Fruit fly (Drosophila melanogaster) whole organism, pupa: ENCODE results near the gene pll.

Experiments used
- CG10348 ChIP-seq: fragments of 200-800 bp; sonication (Bioruptor generic); IDR thresholded peaks from 2 replicates; pipeline ENCODE4 v1.3.6; 2022; ENCODE audit warnings: missing biosample characterization, missing genetic modification characterization
- CG12605 ChIP-seq: fragments of 200-800 bp; sonication (Bioruptor generic); IDR thresholded peaks from 2 replicates; pipeline ENCODE4 v1.3.6; 2022; ENCODE audit warnings: missing biosample characterization, missing genetic modification characterization
- CG13204 ChIP-seq: fragments of 200-800 bp; sonication (Bioruptor generic); optimal IDR thresholded peaks from 2 replicates; lab custom pipeline; 2018; ENCODE audit warnings: missing biosample characterization, mild to moderate bottlenecking, missing genetic modification characterization, moderate library complexity
- CG14655 ChIP-seq: fragments of 200-800 bp; sonication (Bioruptor generic); optimal IDR thresholded peaks from 3 replicates; lab custom pipeline; 2017; ENCODE audit warnings: mild to moderate bottlenecking, missing biosample characterization, missing genetic modification reagents, missing genetic modification characterization
- CG15710 ChIP-seq: fragments of 200-800 bp; sonication (Bioruptor generic); optimal IDR thresholded peaks from 2 replicates; lab custom pipeline; 2018; ENCODE audit warnings: missing biosample characterization, mild to moderate bottlenecking, missing genetic modification characterization, moderate library complexity
- CG17806 ChIP-seq: fragments of 200-800 bp; sonication (Bioruptor generic); optimal IDR thresholded peaks from 2 replicates; lab custom pipeline; 2018; ENCODE audit warnings: missing biosample characterization, mild to moderate bottlenecking, missing genetic modification characterization, moderate library complexity
- CG32121 ChIP-seq: fragments of 200-800 bp; sonication (Bioruptor generic); IDR thresholded peaks from 2 replicates; pipeline ENCODE4 v1.3.6; 2022; ENCODE audit warnings: missing biosample characterization, missing genetic modification characterization
- CG34367 ChIP-seq: fragments of 200-800 bp; sonication (Bioruptor generic); optimal IDR thresholded peaks from 2 replicates; lab custom pipeline; 2018; ENCODE audit warnings: missing biosample characterization, mild to moderate bottlenecking, missing genetic modification characterization
- CG4496 ChIP-seq: fragments of 200-800 bp; sonication (Bioruptor generic); IDR thresholded peaks from 3 replicates; pipeline ENCODE4 v1.3.6; 2022; ENCODE audit warnings: missing biosample characterization, missing genetic modification characterization
- CG8159 ChIP-seq: fragments of 200-800 bp; sonication (Bioruptor generic); optimal IDR thresholded peaks from 3 replicates; lab custom pipeline; 2018; ENCODE audit warnings: missing biosample characterization, mild to moderate bottlenecking, missing genetic modification characterization, moderate library complexity
- CG8301 ChIP-seq: fragments of 200-800 bp; sonication (Bioruptor generic); optimal IDR thresholded peaks from 2 replicates; lab custom pipeline; 2018; ENCODE audit warnings: missing biosample characterization, mild to moderate bottlenecking, missing genetic modification characterization
- CG9948 ChIP-seq: fragments of 200-800 bp; sonication (Bioruptor generic); optimal IDR thresholded peaks from 2 replicates; lab custom pipeline; 2018; ENCODE audit warnings: missing biosample characterization, mild to moderate bottlenecking, missing genetic modification characterization, moderate library complexity
- D1 ChIP-seq: fragments of 200-800 bp; sonication (Bioruptor generic); optimal IDR thresholded peaks from 2 replicates; lab custom pipeline; 2018; ENCODE audit warnings: missing biosample characterization, mild to moderate bottlenecking, missing genetic modification characterization, moderate library complexity
- EcR ChIP-seq: fragments of 200-800 bp; sonication (Bioruptor generic); optimal IDR thresholded peaks from 3 replicates; lab custom pipeline; 2019; ENCODE audit warnings: missing biosample characterization, missing genetic modification characterization, mild to moderate bottlenecking, moderate library complexity, missing genetic modification reagents
- Ets98B ChIP-seq: fragments of 200-800 bp; sonication (Bioruptor generic); IDR thresholded peaks from 2 replicates; pipeline ENCODE4 v1.3.6; 2022; ENCODE audit warnings: missing biosample characterization, missing genetic modification characterization
- Pif1A ChIP-seq: fragments of 200-800 bp; sonication (Bioruptor generic); optimal IDR thresholded peaks from 3 replicates; lab custom pipeline; 2016; ENCODE audit warnings: missing biosample characterization, missing genetic modification characterization
- Pif1B ChIP-seq: fragments of 200-800 bp; sonication (Bioruptor generic); optimal IDR thresholded peaks from 3 replicates; lab custom pipeline; 2016; ENCODE audit warnings: missing biosample characterization, missing genetic modification characterization
- Snoo ChIP-seq: fragments of 200-800 bp; sonication (Bioruptor generic); optimal IDR thresholded peaks from 3 replicates; lab custom pipeline; 2017; ENCODE audit warnings: missing biosample characterization, mild to moderate bottlenecking, missing genetic modification characterization, inconsistent platforms
- fd96Ca ChIP-seq: fragments of 200-800 bp; sonication (Bioruptor generic); IDR thresholded peaks from 3 replicates; pipeline ENCODE4 v1.3.6; 2022; ENCODE audit warnings: missing biosample characterization, missing genetic modification characterization
- gl ChIP-seq: fragments of 200-800 bp; sonication (Bioruptor generic); optimal IDR thresholded peaks from 2 replicates; lab custom pipeline; 2018; ENCODE audit warnings: missing biosample characterization, mild to moderate bottlenecking, missing genetic modification characterization
- rn ChIP-seq: fragments of 200-800 bp; sonication (Bioruptor generic); IDR thresholded peaks from 2 replicates; pipeline ENCODE4 v1.3.6; 2022; ENCODE audit warnings: missing biosample characterization, missing genetic modification characterization

The pll gene

DNA sequence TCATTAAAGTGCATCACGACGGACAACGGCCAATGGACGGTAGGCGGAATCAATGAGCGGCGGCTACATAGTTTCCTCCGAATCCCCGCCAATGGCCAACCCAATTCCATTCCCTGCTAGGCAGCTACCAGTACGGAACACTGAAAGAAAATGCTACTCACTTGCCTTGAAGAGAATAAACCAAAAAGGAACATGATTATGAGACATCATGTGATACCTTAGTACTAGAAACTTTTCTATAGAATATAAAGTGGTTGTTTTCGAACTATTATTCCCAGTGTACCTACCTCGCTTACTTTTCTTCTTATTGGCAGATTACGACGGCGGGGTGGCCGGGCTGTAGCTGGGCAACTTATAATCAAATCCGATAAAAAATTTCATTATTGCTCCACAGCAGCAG, 28.3 kb downstream of the pll start:
- TF ChIP-seq CG8159 (tag; lab: Kevin White, UChicago): peak; percentile 75
- TF ChIP-seq CG15710: peak; percentile 69
- peak; percentile 60 for TF ChIP-seq CG9948 (tag; lab: Kevin White, UChicago)
- TF ChIP-seq Ets98B (GFP tag; lab: Robert Waterston, UW): peak; percentile 72
- TF ChIP-seq CG32121 (GFP tag; lab: Robert Waterston, UW): peak; percentile 51; the same call in 1 of the 2 replicates
- TF ChIP-seq Pif1A (GFP tag; lab: Kevin White, UChicago): peak; percentile 66
- peak; percentile 34; the same call in 1 of the 2 replicates for TF ChIP-seq rn (GFP tag; lab: Robert Waterston, UW)
- peak; percentile 78 for TF ChIP-seq CG14655 (GFP tag; lab: Kevin White, UChicago)
- TF ChIP-seq EcR (GFP tag; lab: Kevin White, UChicago): no peak
- TF ChIP-seq gl (tag; lab: Kevin White, UChicago): peak; percentile 30
- TF ChIP-seq CG34367 (tag; lab: Kevin White, UChicago): peak; percentile 60
- peak; percentile 70 for TF ChIP-seq CG8301 (tag; lab: Kevin White, UChicago)
- peak; percentile 52 for TF ChIP-seq Snoo (tag; lab: Kevin White, UChicago)
- peak; percentile 73 for TF ChIP-seq fd96Ca
- TF ChIP-seq CG13204: no peak
- TF ChIP-seq D1: no peak
- TF ChIP-seq CG12605: peak; percentile 49
- TF ChIP-seq CG17806 (tag; lab: Kevin White, UChicago): peak; percentile 71
- peak; percentile 65 for TF ChIP-seq Pif1B
- TF ChIP-seq CG4496 (GFP tag; lab: Robert Waterston, UW): peak; percentile 63; the same call in 2 of the 3 replicates
- TF ChIP-seq CG10348 (GFP tag; lab: Robert Waterston, UW): no peak

DNA sequence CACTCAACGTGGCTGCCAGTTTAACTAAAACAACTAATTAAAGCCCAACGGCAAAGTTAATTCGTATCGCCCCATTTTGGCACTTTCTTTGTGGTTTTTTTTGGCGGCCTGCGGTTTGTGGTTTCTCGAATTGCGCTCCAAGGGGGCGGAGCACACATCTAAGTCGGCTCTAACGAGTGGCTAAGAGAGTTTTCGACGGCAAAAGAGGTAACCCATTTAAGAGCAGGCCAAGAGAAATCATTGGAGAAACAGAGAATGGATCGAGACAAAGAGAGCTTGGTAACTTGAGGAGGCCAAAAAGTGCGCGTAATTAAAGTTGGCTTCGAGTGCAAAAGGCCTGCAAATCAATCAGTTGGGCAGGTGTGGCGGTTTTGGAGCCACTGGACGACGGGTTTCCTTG, 30.0 kb downstream of the pll start:
- TF ChIP-seq CG14655 (GFP tag; lab: Kevin White, UChicago): no peak
- no peak for TF ChIP-seq EcR (GFP tag; lab: Kevin White, UChicago)

DNA sequence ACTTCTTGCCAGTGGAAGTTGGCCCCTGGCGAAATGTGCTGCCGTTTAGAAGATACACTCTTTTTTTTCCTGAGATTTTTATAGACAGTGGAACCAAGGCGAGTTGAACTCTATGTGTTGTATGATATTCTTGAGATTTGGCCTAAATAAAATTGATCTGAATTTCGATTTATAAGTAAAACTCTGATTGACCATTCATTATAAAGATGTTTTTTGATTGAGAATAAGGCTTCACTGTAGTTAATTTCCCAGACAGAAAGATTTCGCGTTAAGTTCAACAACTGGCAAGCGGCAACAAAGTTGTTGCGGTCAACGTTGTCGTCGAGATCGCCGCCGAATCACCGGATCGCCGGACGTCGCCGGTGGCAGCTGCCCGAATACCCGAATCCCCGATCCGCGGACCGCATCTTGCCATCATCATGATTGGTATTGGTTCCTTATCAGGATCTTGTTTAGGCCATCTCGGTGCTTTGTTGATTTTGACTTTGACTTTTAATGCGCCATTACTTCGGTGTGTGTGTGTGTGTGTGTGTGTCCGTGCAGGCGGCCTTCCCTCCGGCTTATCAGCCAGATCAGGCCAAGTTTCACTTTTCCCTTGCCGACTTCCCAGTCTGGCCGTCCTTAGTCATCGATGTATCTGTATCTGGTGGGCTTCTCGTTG, 30.8 kb downstream of the pll start:
- TF ChIP-seq CG8159 (tag; lab: Kevin White, UChicago): peak; percentile 71
- no peak for TF ChIP-seq rn (GFP tag; lab: Robert Waterston, UW)
- no peak for TF ChIP-seq fd96Ca
- TF ChIP-seq CG17806 (tag; lab: Kevin White, UChicago): peak; percentile 59
- TF ChIP-seq CG15710: peak; percentile 72
- TF ChIP-seq EcR (GFP tag; lab: Kevin White, UChicago): peak; percentile 52
- no peak for TF ChIP-seq CG8301 (tag; lab: Kevin White, UChicago)
- no peak for TF ChIP-seq CG10348 (GFP tag; lab: Robert Waterston, UW)
- TF ChIP-seq CG4496 (GFP tag; lab: Robert Waterston, UW): no peak
- no peak for TF ChIP-seq D1
- peak; percentile 20 for TF ChIP-seq Snoo (tag; lab: Kevin White, UChicago)
- TF ChIP-seq CG9948 (tag; lab: Kevin White, UChicago): peak; percentile 37
- TF ChIP-seq Pif1B: no peak
- TF ChIP-seq Pif1A (GFP tag; lab: Kevin White, UChicago): peak; percentile 39
- no peak for TF ChIP-seq CG13204
- no peak for TF ChIP-seq Ets98B (GFP tag; lab: Robert Waterston, UW)
- TF ChIP-seq CG14655 (GFP tag; lab: Kevin White, UChicago): no peak
- peak; percentile 28 for TF ChIP-seq gl (tag; lab: Kevin White, UChicago)
- TF ChIP-seq CG34367 (tag; lab: Kevin White, UChicago): peak; percentile 48
- no peak for TF ChIP-seq CG32121 (GFP tag; lab: Robert Waterston, UW)
- no peak for TF ChIP-seq CG12605

DNA sequence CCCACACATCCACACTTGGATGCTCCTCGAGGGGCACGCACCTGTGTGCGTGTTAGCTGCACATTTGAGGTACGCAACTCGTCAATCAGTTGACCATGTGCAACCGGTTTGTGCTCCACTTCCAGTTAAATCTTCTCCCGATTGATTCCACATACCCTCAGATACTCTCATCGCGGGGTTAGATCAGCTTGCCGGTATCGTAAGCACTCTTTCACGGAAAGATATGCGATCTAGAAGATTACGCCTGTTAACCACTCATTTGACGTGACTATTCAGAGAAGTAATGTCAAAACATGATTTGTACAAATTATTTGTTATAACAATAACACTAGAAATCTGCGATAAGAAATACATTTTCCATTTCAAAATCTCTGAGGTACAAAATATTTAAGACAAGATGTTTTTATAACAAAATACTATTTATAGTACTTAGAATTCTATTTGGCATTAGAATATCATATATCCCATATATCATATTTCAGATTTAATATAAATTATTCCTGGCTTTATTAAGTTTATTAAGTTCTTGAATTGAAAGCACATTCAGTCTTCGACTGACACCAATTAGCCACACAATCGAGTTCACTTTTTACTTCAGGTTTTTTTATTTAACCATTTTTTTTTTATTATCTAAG, 32.0 kb downstream of the pll start:
- TF ChIP-seq CG17806 (tag; lab: Kevin White, UChicago) (no peak), gl (tag; lab: Kevin White, UChicago) (no peak), CG14655 (GFP tag; lab: Kevin White, UChicago) (peak; percentile 41), CG8301 (tag; lab: Kevin White, UChicago) (peak; percentile 7), Pif1B (no peak), Pif1A (GFP tag; lab: Kevin White, UChicago) (no peak)

DNA sequence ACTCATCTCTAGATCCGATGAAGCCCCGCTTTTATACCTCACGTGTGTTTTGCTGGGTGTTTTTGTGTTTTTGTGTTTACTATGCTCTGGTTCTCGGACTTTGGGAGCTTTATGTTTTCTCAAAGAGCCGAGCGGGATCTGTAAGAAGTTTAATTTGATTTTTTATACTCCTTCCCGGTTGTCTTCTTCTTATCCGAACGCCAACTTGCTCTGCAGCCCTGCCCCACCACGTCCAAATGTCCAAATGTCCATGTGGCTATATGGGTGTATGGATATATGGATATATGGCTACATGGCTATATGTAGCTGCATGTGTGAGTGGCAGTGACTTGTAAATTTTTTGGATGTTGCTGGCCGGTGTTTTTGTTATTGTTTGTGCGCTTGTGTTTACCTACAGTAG, 34.2 kb downstream of the pll start:
- TF ChIP-seq CG13204: peak; percentile 36
- TF ChIP-seq CG12605: no peak
- TF ChIP-seq CG4496 (GFP tag; lab: Robert Waterston, UW): no peak
- TF ChIP-seq CG32121 (GFP tag; lab: Robert Waterston, UW): no peak
- no peak for TF ChIP-seq CG15710
- TF ChIP-seq EcR (GFP tag; lab: Kevin White, UChicago): peak; percentile 50

DNA sequence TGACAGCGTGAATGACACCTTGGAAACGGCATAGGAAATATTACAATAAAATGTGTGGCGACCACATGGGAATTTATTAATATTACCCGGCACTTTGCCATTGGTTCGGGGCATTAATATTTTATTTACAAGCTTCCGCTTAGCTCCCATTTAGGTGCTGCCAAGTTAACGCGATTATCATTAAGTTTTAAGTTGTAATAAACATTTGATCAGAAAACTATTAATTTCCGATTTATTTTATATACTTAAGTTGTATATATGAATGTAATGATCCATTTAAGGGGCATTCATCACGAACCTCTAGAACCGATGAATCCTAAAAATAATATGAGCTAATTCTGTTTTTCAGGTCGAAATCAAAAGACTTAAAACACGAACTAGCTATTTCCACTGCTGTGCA, 34.7 kb downstream of the pll start:
- TF ChIP-seq CG8159 (tag; lab: Kevin White, UChicago) (peak; percentile 8), CG8301 (tag; lab: Kevin White, UChicago) (no peak)
- TF ChIP-seq, all 21 proteins: peak for 1
